Worm (Caenorhabditis elegans) whole organism, L4/young adult: Measurements from ENCODE around the gene cest-4.

Experiments used
- dao-5 ChIP-seq: sonication (generic microtip); optimal IDR thresholded peaks from 2 replicates; lab custom pipeline; 2016; ENCODE audit warnings: missing genotype, missing genetic modification characterization, moderate library complexity, missing compliant biosample characterization
- him-1 ChIP-seq: sonication (generic microtip); optimal IDR thresholded peaks from 2 replicates; lab custom pipeline; 2016; ENCODE audit warnings: missing genotype, missing genetic modification reagents, missing genetic modification characterization, missing compliant biosample characterization

ce11 chrIV:6757614-6758013 is 44.5 kb downstream of the cest-4 start:
- no peak for TF ChIP-seq him-1 (tag; lab: Kevin White, UChicago)
- TF ChIP-seq dao-5 (tag; lab: Kevin White, UChicago): no peak
